Worm (Caenorhabditis elegans) whole organism, late embryonic: ENCODE measurements around the gene gmap-2.

ENCODE experiments used
- K02D7.2 ChIP-seq: sonication (generic microtip); optimal IDR thresholded peaks from 2 replicates; lab custom pipeline; 2017; ENCODE audit warnings: mild to moderate bottlenecking, missing genetic modification characterization, missing compliant biosample characterization
- K09A11.1 ChIP-seq: sonication (generic microtip); optimal IDR thresholded peaks from 2 replicates; lab custom pipeline; 2017; ENCODE audit warnings: antibody characterized with exemption, mild to moderate bottlenecking, missing genetic modification characterization, missing compliant biosample characterization; ENCODE audit not compliant: insufficient read depth
- T23F11.4 ChIP-seq: fragments of 200-800 bp; sonication (Bioruptor generic); optimal IDR thresholded peaks from 2 replicates; lab custom pipeline; 2018; ENCODE audit warnings: mild to moderate bottlenecking, missing genetic modification characterization, missing compliant biosample characterization
- Y22D7AL.16 ChIP-seq: sonication (generic microtip); optimal IDR thresholded peaks from 2 replicates; lab custom pipeline; 2016; ENCODE audit warnings: missing genetic modification characterization, missing compliant biosample characterization
- ahr-1 ChIP-seq: sonication (generic microtip); optimal IDR thresholded peaks from 2 replicates; lab custom pipeline; 2016; ENCODE audit warnings: missing genetic modification characterization, missing compliant biosample characterization
- ceh-18 ChIP-seq: sonication (generic microtip); optimal IDR thresholded peaks from 2 replicates; lab custom pipeline; 2016; ENCODE audit warnings: missing genetic modification characterization, missing compliant biosample characterization
- ceh-19 ChIP-seq: fragments of 200-800 bp; sonication (Bioruptor generic); optimal IDR thresholded peaks from 2 replicates; lab custom pipeline; 2018; ENCODE audit warnings: mild to moderate bottlenecking, missing genetic modification characterization, missing compliant biosample characterization
- ceh-22 ChIP-seq: sonication (generic microtip); optimal IDR thresholded peaks from 2 replicates; lab custom pipeline; 2017; ENCODE audit warnings: missing biosample characterization, missing genetic modification characterization
- ceh-31 ChIP-seq: sonication (generic microtip); optimal IDR thresholded peaks from 2 replicates; lab custom pipeline; 2016; ENCODE audit warnings: missing genetic modification characterization, missing compliant biosample characterization
- ceh-34 ChIP-seq: sonication (generic microtip); optimal IDR thresholded peaks from 2 replicates; lab custom pipeline; 2016; ENCODE audit warnings: mild to moderate bottlenecking, missing genetic modification characterization, missing compliant biosample characterization
- ceh-48 ChIP-seq: sonication (generic microtip); optimal IDR thresholded peaks from 2 replicates; lab custom pipeline; 2016; ENCODE audit warnings: missing genetic modification characterization, inconsistent platforms, missing compliant biosample characterization
- ceh-9 ChIP-seq: sonication (generic microtip); optimal IDR thresholded peaks from 2 replicates; lab custom pipeline; 2016; ENCODE audit warnings: mild to moderate bottlenecking, missing genetic modification characterization, inconsistent platforms, missing compliant biosample characterization
- che-1 ChIP-seq: sonication (generic microtip); optimal IDR thresholded peaks from 2 replicates; lab custom pipeline; 2016; ENCODE audit warnings: mild to moderate bottlenecking, missing genetic modification characterization, missing compliant biosample characterization
- dve-1 ChIP-seq: sonication (generic microtip); optimal IDR thresholded peaks from 2 replicates; lab custom pipeline; 2017; ENCODE audit warnings: antibody characterized with exemption, mild to moderate bottlenecking, missing genetic modification characterization, missing compliant biosample characterization
- ets-4 ChIP-seq: sonication (generic microtip); optimal IDR thresholded peaks from 2 replicates; lab custom pipeline; 2016; ENCODE audit warnings: missing genetic modification characterization, missing compliant biosample characterization
- eyg-1 ChIP-seq: sonication (generic microtip); optimal IDR thresholded peaks from 2 replicates; lab custom pipeline; 2016; ENCODE audit warnings: missing genotype, missing genetic modification characterization, missing compliant biosample characterization
- fax-1 ChIP-seq: sonication (generic microtip); optimal IDR thresholded peaks from 2 replicates; lab custom pipeline; 2016; ENCODE audit warnings: missing genotype, missing genetic modification characterization, missing compliant biosample characterization
- hlh-30 ChIP-seq: sonication (generic microtip); optimal IDR thresholded peaks from 2 replicates; lab custom pipeline; 2017; ENCODE audit warnings: antibody characterized with exemption, missing genetic modification characterization, missing compliant biosample characterization; ENCODE audit not compliant: insufficient read depth
- hlh-6 ChIP-seq: sonication (generic microtip); optimal IDR thresholded peaks from 2 replicates; lab custom pipeline; 2016; ENCODE audit warnings: missing genotype, missing genetic modification characterization, missing compliant biosample characterization
- hlh-8 ChIP-seq: sonication (generic microtip); optimal IDR thresholded peaks from 2 replicates; lab custom pipeline; 2016; ENCODE audit warnings: missing genotype, missing genetic modification characterization, missing compliant biosample characterization
- lim-6 ChIP-seq: sonication (generic microtip); optimal IDR thresholded peaks from 2 replicates; lab custom pipeline; 2016; ENCODE audit warnings: missing genetic modification characterization, missing compliant biosample characterization
- mec-3 ChIP-seq: sonication (generic microtip); optimal IDR thresholded peaks from 2 replicates; lab custom pipeline; 2016; ENCODE audit warnings: borderline replicate concordance, missing genetic modification characterization, missing compliant biosample characterization
- nfya-1 ChIP-seq: sonication (generic microtip); optimal IDR thresholded peaks from 2 replicates; lab custom pipeline; 2017; ENCODE audit warnings: missing genetic modification characterization, mild to moderate bottlenecking, missing compliant biosample characterization, antibody characterized with exemption, moderate library complexity
- nhr-11 ChIP-seq: fragments of 150-350 bp; optimal IDR thresholded peaks from 2 replicates; lab custom pipeline; 2014; ENCODE audit warnings: missing biosample characterization, missing genetic modification characterization
- odd-2 ChIP-seq: sonication (generic microtip); optimal IDR thresholded peaks from 2 replicates; lab custom pipeline; 2017; ENCODE audit warnings: antibody characterized with exemption, mild to moderate bottlenecking, missing genetic modification characterization, missing compliant biosample characterization
- pag-3 ChIP-seq: sonication (generic microtip); optimal IDR thresholded peaks from 2 replicates; lab custom pipeline; 2016; ENCODE audit warnings: missing compliant biosample characterization, missing genetic modification characterization, borderline replicate concordance
- pat-9 ChIP-seq: fragments of 200-800 bp; sonication (Bioruptor generic); optimal IDR thresholded peaks from 2 replicates; lab custom pipeline; 2018; ENCODE audit warnings: mild to moderate bottlenecking, missing genetic modification characterization, moderate library complexity, missing compliant biosample characterization
- pqm-1 ChIP-seq: sonication (generic microtip); optimal IDR thresholded peaks from 2 replicates; lab custom pipeline; 2016; ENCODE audit warnings: missing genetic modification characterization, missing compliant biosample characterization
- sdc-2 ChIP-seq: sonication (generic microtip); optimal IDR thresholded peaks from 2 replicates; lab custom pipeline; 2016; ENCODE audit warnings: missing genotype, missing genetic modification characterization, missing compliant biosample characterization
- sox-2 ChIP-seq: fragments of 200-800 bp; sonication (Bioruptor generic); IDR thresholded peaks from 2 replicates; pipeline ENCODE4 v1.3.6; 2022; ENCODE audit warnings: missing genetic modification reagents, missing genetic modification characterization, missing compliant biosample characterization
- tbx-7 ChIP-seq: sonication (generic microtip); optimal IDR thresholded peaks from 2 replicates; lab custom pipeline; 2016; ENCODE audit warnings: missing genotype, missing genetic modification characterization, missing compliant biosample characterization
- unc-3 ChIP-seq, 2 experiments: fragments of 200-800 bp in 1 of 2; sonication (Bioruptor generic) in 1 of 2; sonication (generic microtip) in 1 of 2; conservative IDR thresholded peaks in 1 of 2; optimal IDR thresholded peaks in 1 of 2; 2 replicates each; pipeline versions ENCODE4 v1.3.6 to Lab custom; 2016 to 2022; ENCODE audit warnings: missing compliant biosample characterization in 2 of 2, missing genetic modification characterization in 2 of 2, missing genetic modification reagents in 1 of 2
- unc-42 ChIP-seq: sonication (generic microtip); optimal IDR thresholded peaks from 2 replicates; lab custom pipeline; 2016; ENCODE audit warnings: missing genotype, missing genetic modification characterization, missing compliant biosample characterization
- zip-5 ChIP-seq: sonication (generic microtip); optimal IDR thresholded peaks from 2 replicates; lab custom pipeline; 2016; ENCODE audit warnings: missing genetic modification characterization, missing compliant biosample characterization
- ztf-16 ChIP-seq: sonication (generic microtip); optimal IDR thresholded peaks from 2 replicates; lab custom pipeline; 2017; ENCODE audit warnings: missing genetic modification characterization, missing compliant biosample characterization

gmap-2 gene

DNA sequence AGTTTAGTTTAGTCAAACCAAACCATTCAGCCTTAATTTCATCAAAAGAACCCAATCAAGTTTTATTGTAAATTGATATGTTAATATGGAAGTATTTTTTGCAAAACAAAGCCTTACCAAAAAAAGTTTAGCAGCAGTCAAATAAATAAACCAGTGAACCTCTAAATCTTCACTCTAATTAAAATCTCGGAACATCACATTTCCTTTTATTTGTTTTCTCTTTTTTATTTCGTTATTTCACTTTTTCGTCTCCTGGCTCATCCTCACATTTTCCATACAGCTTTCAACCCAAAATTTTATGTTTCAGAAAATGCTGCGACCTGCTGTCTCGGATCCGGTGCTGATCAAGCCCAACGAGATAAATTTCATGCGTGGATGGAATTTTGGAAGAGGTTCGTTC lies 13.1 kb downstream of the gmap-2 start, which contains the start of gene C34E7.3:
Gene C34E7.3 (plus strand): TSS at position 301 of the 400 bp plus-strand sequence.
- TF ChIP-seq K09A11.1 (tag; lab: Kevin White, UChicago) (no peak), fax-1 (tag; lab: Kevin White, UChicago) (no peak), sdc-2 (tag; lab: Kevin White, UChicago) (no peak), mec-3 (no peak), odd-2 (tag; lab: Kevin White, UChicago) (no peak), ceh-34 (tag; lab: Kevin White, UChicago) (no peak), nhr-11 (tag; lab: Kevin White, UChicago) (no peak), lim-6 (tag; lab: Kevin White, UChicago) (no peak)

DNA sequence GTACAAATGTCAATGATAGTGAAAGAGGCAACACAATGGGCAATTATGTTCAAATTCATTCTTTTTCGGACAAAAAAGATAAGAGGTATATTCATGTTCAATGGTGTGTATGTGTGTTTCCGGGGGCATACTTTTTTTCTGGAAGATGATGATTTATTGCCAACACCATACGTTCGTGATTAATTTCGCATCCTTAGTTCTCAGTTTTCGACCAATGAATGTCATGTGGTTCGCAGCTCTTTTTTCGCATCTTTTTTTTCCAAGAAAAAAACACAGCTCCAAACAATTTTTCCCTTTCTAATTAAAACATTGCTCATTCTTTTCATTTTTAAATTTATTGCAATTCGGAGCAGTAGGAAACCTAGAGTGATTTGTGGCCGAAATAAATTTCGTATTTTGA lies 14.3 kb downstream of the gmap-2 start:
- TF ChIP-seq sdc-2 (tag; lab: Kevin White, UChicago) (no peak), che-1 (tag; lab: Kevin White, UChicago) (no peak), pat-9 (tag; lab: Kevin White, UChicago) (no peak), ceh-22 (tag; lab: Kevin White, UChicago) (no peak), dve-1 (no peak), pqm-1 (tag; lab: Kevin White, UChicago) (no peak)

DNA sequence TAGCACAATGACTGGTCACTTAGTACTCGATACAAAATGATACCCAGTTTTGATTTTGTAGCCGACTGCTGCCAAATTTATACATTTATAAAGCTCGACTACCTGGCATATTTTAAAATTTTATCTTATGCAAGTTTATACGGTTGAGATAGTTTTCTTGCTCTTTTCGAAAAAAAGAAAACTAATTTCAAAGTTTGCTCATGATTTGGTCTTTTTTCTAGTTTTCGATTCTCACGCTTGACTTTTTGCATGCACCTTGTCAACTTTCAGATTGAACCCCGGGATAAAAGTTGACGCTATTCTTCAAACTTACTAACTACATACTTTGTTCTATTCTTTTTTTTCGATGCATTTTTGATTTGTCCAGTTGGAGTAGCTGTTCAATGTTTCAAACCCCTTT lies 16.1 kb downstream of the gmap-2 start:
- TF ChIP-seq sox-2 (GFP tag; lab: Robert Waterston, UW): no peak
- no peak for TF ChIP-seq ceh-19 (GFP tag; lab: Kevin White, UChicago)
- TF ChIP-seq, all 69 proteins: peak for 0

DNA sequence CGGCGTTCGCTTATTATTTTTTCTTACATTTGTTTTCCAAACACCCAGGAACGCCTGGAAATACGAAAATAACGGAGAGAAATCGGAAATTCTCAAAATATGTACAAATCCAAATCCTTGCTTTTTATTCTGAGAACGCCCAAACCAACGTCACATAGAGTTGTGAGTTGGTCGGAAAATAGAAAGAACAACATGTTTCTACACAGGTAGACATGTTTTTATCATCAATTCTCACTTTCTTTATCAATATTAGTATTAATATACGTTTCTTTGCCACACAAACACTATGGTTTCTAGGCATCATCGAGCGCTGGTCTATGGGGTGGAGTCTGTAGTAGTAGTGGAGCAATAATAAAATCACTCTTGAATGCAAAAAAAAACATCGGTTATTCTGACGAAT lies 24.6 kb downstream of the gmap-2 start:
- no peak for TF ChIP-seq pat-9 (tag; lab: Kevin White, UChicago)
- no peak for TF ChIP-seq hlh-8 (tag; lab: Kevin White, UChicago)
- TF ChIP-seq nfya-1 (tag; lab: Kevin White, UChicago): no peak
- TF ChIP-seq Y22D7AL.16 (tag; lab: Kevin White, UChicago): no peak
- TF ChIP-seq ceh-31 (tag; lab: Kevin White, UChicago): no peak
- no peak for TF ChIP-seq ahr-1
- no peak for TF ChIP-seq unc-3 (GFP tag; conservative IDR thresholded peaks at IDR 0.05; lab: Robert Waterston, UW)
- no peak for TF ChIP-seq unc-3 (tag; optimal IDR thresholded peaks at IDR 0.05; lab: Kevin White, UChicago)
- TF ChIP-seq tbx-7: no peak
- no peak for TF ChIP-seq eyg-1 (tag; lab: Kevin White, UChicago)
- TF ChIP-seq ceh-9 (tag; lab: Kevin White, UChicago): no peak
- TF ChIP-seq T23F11.4 (GFP tag; lab: Kevin White, UChicago): no peak
- TF ChIP-seq ets-4 (tag; lab: Kevin White, UChicago): no peak
- no peak for TF ChIP-seq K02D7.2
- TF ChIP-seq zip-5 (tag; lab: Kevin White, UChicago): no peak
- no peak for TF ChIP-seq hlh-6 (tag; lab: Kevin White, UChicago)
- TF ChIP-seq hlh-30 (tag; lab: Kevin White, UChicago): no peak
- no peak for TF ChIP-seq ceh-18 (tag; lab: Kevin White, UChicago)
- no peak for TF ChIP-seq ztf-16

DNA sequence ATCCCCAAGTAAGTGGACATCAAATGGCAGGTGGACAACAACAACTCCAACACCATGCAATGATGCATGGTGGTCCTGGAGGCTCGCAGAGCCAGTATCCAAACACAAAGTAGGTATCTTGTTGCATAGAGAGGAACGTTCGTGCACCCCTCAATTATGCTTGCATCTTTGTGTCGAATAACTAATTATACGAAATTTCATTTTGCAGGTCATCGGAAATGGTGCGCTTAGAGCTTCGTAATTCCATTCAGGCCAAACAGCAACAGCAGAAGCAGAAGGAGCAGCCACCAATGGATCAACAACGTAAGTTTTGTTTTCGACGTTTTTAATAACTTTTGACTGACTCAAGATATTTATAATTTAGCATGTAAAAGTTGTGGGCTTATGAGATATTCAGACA lies 26.6 kb downstream of the gmap-2 start:
- TF ChIP-seq pag-3 (no peak), ceh-31 (tag; lab: Kevin White, UChicago) (no peak), ceh-48 (tag; lab: Kevin White, UChicago) (no peak), ceh-19 (GFP tag; lab: Kevin White, UChicago) (no peak), unc-42 (peak; percentile 69)
- TF ChIP-seq, all 69 proteins: peak for 1
